Fruit fly (Drosophila melanogaster) S2 (cell line): Measurements from ENCODE around the gene CG43954.

Experiments used
- CG8478 ChIP-seq: fragments of >200 bp; optimal IDR thresholded peaks from 2 replicates; lab custom pipeline; 2018
- CTCF ChIP-seq, 2 experiments: fragments of >200 bp; optimal IDR thresholded peaks; 2 replicates each; lab custom pipeline; 2018

- TF ChIP-seq CTCF (optimal IDR thresholded peaks at IDR 0.05; lab: Kevin White, UChicago) (no peak), CG8478 (no peak)
These were observed 40.4 kb downstream of the CG43954 start for dm6 chr3L:16670882-16671675.
